Fruit fly (Drosophila melanogaster) whole organism, embryonic: ENCODE results near the gene CG2256.
A peak's percentile ranks its signal among the peaks of the same experiment; 100 is the strongest.

Source experiments
- Blimp-1 ChIP-seq: fragments of 200-800 bp; sonication (Bioruptor generic); optimal IDR thresholded peaks from 3 replicates; lab custom pipeline; 2018; ENCODE audit warnings: missing biosample characterization, missing genetic modification characterization, mild to moderate bottlenecking, moderate library complexity, missing genetic modification reagents
- CG10565 ChIP-seq: fragments of 200-800 bp; sonication (Bioruptor generic); optimal IDR thresholded peaks from 3 replicates; lab custom pipeline; 2016; ENCODE audit warnings: missing biosample characterization, mild to moderate bottlenecking, missing genetic modification characterization
- CG11085 ChIP-seq: fragments of 200-800 bp; sonication (Bioruptor generic); IDR thresholded peaks from 2 replicates; pipeline ENCODE4 v1.3.6; 2022; ENCODE audit warnings: missing biosample characterization, missing genetic modification characterization
- CG14441 ChIP-seq: fragments of 200-800 bp; sonication (Bioruptor generic); IDR thresholded peaks from 2 replicates; pipeline ENCODE4 v1.3.6; 2022; ENCODE audit warnings: missing biosample characterization, missing genetic modification characterization
- CG15479 ChIP-seq: fragments of 200-800 bp; sonication (Bioruptor generic); optimal IDR thresholded peaks from 3 replicates; lab custom pipeline; 2019; ENCODE audit warnings: missing biosample characterization, mild to moderate bottlenecking, missing genetic modification characterization, moderate library complexity
- CG16863 ChIP-seq: fragments of 200-800 bp; sonication (Bioruptor generic); optimal IDR thresholded peaks from 3 replicates; lab custom pipeline; 2016; ENCODE audit warnings: missing biosample characterization, missing genetic modification characterization
- CG18262 ChIP-seq: fragments of 200-800 bp; optimal IDR thresholded peaks from 3 replicates; lab custom pipeline; 2019; ENCODE audit warnings: missing biosample characterization, mild to moderate bottlenecking, missing genetic modification characterization, moderate library complexity
- CG18764 ChIP-seq: fragments of 200-800 bp; sonication (Bioruptor generic); optimal IDR thresholded peaks from 3 replicates; lab custom pipeline; 2016; ENCODE audit warnings: missing biosample characterization, missing genetic modification characterization
- CG2120 ChIP-seq: fragments of 200-800 bp; sonication (Bioruptor generic); optimal IDR thresholded peaks from 3 replicates; lab custom pipeline; 2016; ENCODE audit warnings: missing biosample characterization, missing genetic modification characterization
- CG32772 ChIP-seq: fragments of 200-800 bp; sonication (Bioruptor generic); IDR thresholded peaks from 2 replicates; pipeline ENCODE4 v1.3.6; 2022; ENCODE audit warnings: missing biosample characterization, missing genetic modification characterization
- CG3281 ChIP-seq: fragments of 200-800 bp; sonication (Bioruptor generic); optimal IDR thresholded peaks from 3 replicates; lab custom pipeline; 2017; ENCODE audit warnings: missing biosample characterization, mild to moderate bottlenecking, missing genetic modification characterization
- CG3838 ChIP-seq: fragments of 200-800 bp; sonication (Bioruptor generic); optimal IDR thresholded peaks from 3 replicates; lab custom pipeline; 2016; ENCODE audit warnings: missing biosample characterization, missing genetic modification characterization
- CG4360 ChIP-seq: fragments of 200-800 bp; sonication (Bioruptor generic); IDR thresholded peaks from 2 replicates; pipeline ENCODE4 v1.3.6; 2022; ENCODE audit warnings: missing biosample characterization, missing genetic modification characterization
- CG4707 ChIP-seq: fragments of 200-800 bp; sonication (Bioruptor generic); optimal IDR thresholded peaks from 2 replicates; lab custom pipeline; 2018; ENCODE audit warnings: missing biosample characterization, mild to moderate bottlenecking, missing genetic modification characterization, moderate library complexity
- CG7271 ChIP-seq: fragments of 200-800 bp; sonication (Bioruptor generic); optimal IDR thresholded peaks from 2 replicates; lab custom pipeline; 2018; ENCODE audit warnings: missing biosample characterization, mild to moderate bottlenecking, missing genetic modification characterization, moderate library complexity
- CG7928 ChIP-seq: fragments of 200-800 bp; sonication (Bioruptor generic); optimal IDR thresholded peaks from 2 replicates; lab custom pipeline; 2017; ENCODE audit warnings: missing biosample characterization, mild to moderate bottlenecking, missing genetic modification characterization
- CG8924 ChIP-seq: fragments of 200-800 bp; optimal IDR thresholded peaks from 3 replicates; lab custom pipeline; 2019; ENCODE audit warnings: missing biosample characterization, mild to moderate bottlenecking, missing genetic modification characterization, moderate library complexity
- CHES-1-like ChIP-seq: fragments of 200-800 bp; sonication (Bioruptor generic); optimal IDR thresholded peaks from 2 replicates; lab custom pipeline; 2016; ENCODE audit warnings: missing biosample characterization, missing genetic modification characterization
- Chrac-16 ChIP-seq: fragments of 200-800 bp; sonication (Bioruptor generic); optimal IDR thresholded peaks from 3 replicates; lab custom pipeline; 2016; ENCODE audit warnings: missing biosample characterization, missing genetic modification characterization
- D19A ChIP-seq: fragments of 200-800 bp; optimal IDR thresholded peaks from 3 replicates; lab custom pipeline; 2019; ENCODE audit warnings: missing biosample characterization, mild to moderate bottlenecking, missing genetic modification characterization, moderate library complexity
- H15 ChIP-seq: fragments of 200-800 bp; sonication (Bioruptor generic); IDR thresholded peaks from 3 replicates; pipeline ENCODE4 v1.3.6; 2022; ENCODE audit warnings: missing biosample characterization, missing genetic modification characterization
- HLH3B ChIP-seq: fragments of 200-800 bp; sonication (Bioruptor generic); IDR thresholded peaks from 2 replicates; pipeline ENCODE4 v1.3.6; 2022; ENCODE audit warnings: missing biosample characterization, missing genetic modification characterization
- Jarid2 ChIP-seq: fragments of 200-800 bp; sonication (Bioruptor generic); optimal IDR thresholded peaks from 3 replicates; lab custom pipeline; 2017; ENCODE audit warnings: mild to moderate bottlenecking, missing biosample characterization, missing genetic modification reagents, missing genetic modification characterization
- MBD-R2 ChIP-seq: fragments of 200-800 bp; sonication (Bioruptor generic); IDR thresholded peaks from 2 replicates; pipeline ENCODE4 v1.3.6; 2022; ENCODE audit warnings: missing biosample characterization, missing genetic modification characterization
- NC2α ChIP-seq: fragments of 200-800 bp; sonication (Bioruptor generic); optimal IDR thresholded peaks from 2 replicates; lab custom pipeline; 2016; ENCODE audit warnings: missing biosample characterization, missing genetic modification characterization
- NFAT ChIP-seq: fragments of 200-800 bp; sonication (Bioruptor generic); IDR thresholded peaks from 2 replicates; pipeline ENCODE4 v1.3.6; 2022; ENCODE audit warnings: missing biosample characterization, missing genetic modification characterization
- Sry-β ChIP-seq: fragments of 200-800 bp; sonication (Bioruptor generic); optimal IDR thresholded peaks from 2 replicates; lab custom pipeline; 2018; ENCODE audit warnings: missing biosample characterization, mild to moderate bottlenecking, missing genetic modification characterization, moderate library complexity
- Stat92E ChIP-seq, 3 experiments: fragments of >200 bp in 2 of 3; fragments of 200-800 bp in 1 of 3; sonication (Bioruptor generic) in 1 of 3; optimal IDR thresholded peaks; 2 replicates each; lab custom pipeline; 2017 to 2019; ENCODE audit warnings: missing biosample characterization in 3 of 3, missing genetic modification characterization in 3 of 3, mild to moderate bottlenecking in 1 of 3, moderate library complexity in 1 of 3
- al ChIP-seq: fragments of 200-800 bp; sonication (Bioruptor generic); IDR thresholded peaks from 2 replicates; pipeline ENCODE4 v1.3.6; 2022; ENCODE audit warnings: missing biosample characterization, missing genetic modification characterization
- az2 ChIP-seq: fragments of 200-800 bp; sonication (Bioruptor generic); optimal IDR thresholded peaks from 3 replicates; lab custom pipeline; 2016; ENCODE audit warnings: missing biosample characterization, missing genetic modification characterization
- cad ChIP-seq: fragments of >200 bp; optimal IDR thresholded peaks from 2 replicates; lab custom pipeline; 2017; ENCODE audit warnings: missing biosample characterization, missing genetic modification characterization
- cato ChIP-seq: fragments of 200-800 bp; sonication (Bioruptor generic); optimal IDR thresholded peaks from 2 replicates; lab custom pipeline; 2016; ENCODE audit warnings: missing biosample characterization, missing genetic modification characterization, borderline replicate concordance
- chm ChIP-seq: fragments of 200-800 bp; sonication (Bioruptor generic); IDR thresholded peaks from 2 replicates; pipeline ENCODE4 v1.3.6; 2022; ENCODE audit warnings: missing biosample characterization, missing genetic modification characterization
- en ChIP-seq: fragments of 200-800 bp; sonication (Bioruptor generic); optimal IDR thresholded peaks from 2 replicates; lab custom pipeline; 2016; ENCODE audit warnings: missing biosample characterization, missing genetic modification characterization
- fd64A ChIP-seq: fragments of 200-800 bp; sonication (Bioruptor generic); optimal IDR thresholded peaks from 3 replicates; lab custom pipeline; 2018; ENCODE audit warnings: missing biosample characterization, mild to moderate bottlenecking, missing genetic modification characterization
- grau ChIP-seq: fragments of 200-800 bp; optimal IDR thresholded peaks from 3 replicates; lab custom pipeline; 2019; ENCODE audit warnings: missing biosample characterization, mild to moderate bottlenecking, missing genetic modification characterization, moderate library complexity
- grn ChIP-seq: fragments of 200-800 bp; sonication (Bioruptor generic); optimal IDR thresholded peaks from 3 replicates; lab custom pipeline; 2017; ENCODE audit warnings: missing biosample characterization, missing genetic modification characterization
- hb ChIP-seq: fragments of 200-800 bp; sonication (Bioruptor generic); IDR thresholded peaks from 3 replicates; pipeline ENCODE4 v1.3.6; 2022; ENCODE audit warnings: missing biosample characterization, missing genetic modification characterization; ENCODE audit not compliant: partially characterized antibody
- hkb ChIP-seq, 2 experiments: fragments of 200-800 bp in 1 of 2; fragments of >200 bp in 1 of 2; sonication (Bioruptor generic) in 1 of 2; IDR thresholded peaks in 1 of 2; optimal IDR thresholded peaks in 1 of 2; 2 replicates each; pipeline versions ENCODE4 v1.3.6 to Lab custom; 2017 to 2022; ENCODE audit warnings: missing biosample characterization in 1 of 2, missing genetic modification characterization in 1 of 2
- lov ChIP-seq, 2 experiments: fragments of 200-800 bp in 1 of 2; fragments of >200 bp in 1 of 2; sonication (Bioruptor generic) in 1 of 2; IDR thresholded peaks in 1 of 2; optimal IDR thresholded peaks in 1 of 2; 2 replicates in 1 of 2; 3 replicates in 1 of 2; pipeline versions ENCODE4 v1.3.6 to Lab custom; 2017 to 2022; ENCODE audit warnings: missing biosample characterization in 1 of 2, missing genetic modification characterization in 1 of 2
- nau ChIP-seq: fragments of 200-800 bp; sonication (Bioruptor generic); optimal IDR thresholded peaks from 3 replicates; lab custom pipeline; 2017; ENCODE audit warnings: missing biosample characterization, mild to moderate bottlenecking, missing genetic modification characterization, missing genetic modification reagents
- prd ChIP-seq, 3 experiments: fragments of >200 bp in 2 of 3; fragments of 200-800 bp in 1 of 3; sonication (Bioruptor generic) in 1 of 3; optimal IDR thresholded peaks in 2 of 3; IDR thresholded peaks in 1 of 3; 2 replicates in 2 of 3; 3 replicates in 1 of 3; pipeline versions ENCODE4 v1.3.6 to Lab custom; 2017 to 2022; ENCODE audit warnings: missing biosample characterization in 1 of 3, missing genetic modification characterization in 1 of 3
- pros ChIP-seq: fragments of 200-800 bp; sonication (Bioruptor generic); optimal IDR thresholded peaks from 3 replicates; lab custom pipeline; 2019; ENCODE audit warnings: missing biosample characterization, mild to moderate bottlenecking, missing genetic modification characterization, moderate library complexity
- pzg ChIP-seq: fragments of 200-800 bp; sonication (Bioruptor generic); optimal IDR thresholded peaks from 3 replicates; lab custom pipeline; 2018; ENCODE audit warnings: missing biosample characterization, mild to moderate bottlenecking, missing genetic modification characterization, moderate library complexity
- ranshi ChIP-seq: fragments of 200-800 bp; sonication (Bioruptor generic); IDR thresholded peaks from 2 replicates; pipeline ENCODE4 v1.3.6; 2022; ENCODE audit warnings: missing biosample characterization, missing genetic modification characterization
- sima ChIP-seq: fragments of 200-800 bp; sonication (Bioruptor generic); optimal IDR thresholded peaks from 2 replicates; lab custom pipeline; 2016; ENCODE audit warnings: missing biosample characterization, missing genetic modification characterization
- sna ChIP-seq: fragments of 200-800 bp; sonication (Bioruptor generic); IDR thresholded peaks from 2 replicates; pipeline ENCODE4 v1.3.6; 2022; ENCODE audit warnings: missing biosample characterization, missing genetic modification characterization; ENCODE audit not compliant: partially characterized antibody
- sqz ChIP-seq: fragments of 200-800 bp; sonication (Bioruptor generic); optimal IDR thresholded peaks from 3 replicates; lab custom pipeline; 2018; ENCODE audit warnings: missing biosample characterization, mild to moderate bottlenecking, missing genetic modification characterization

CG2256 gene

dm6 chrX:8057299-8057730 is 29.7 kb downstream of the CG2256 start (continued):
- TF ChIP-seq CG11085 (GFP tag; lab: Robert Waterston, UW), result peak; percentile 49; the same call in 1 of the 2 replicates
- TF ChIP-seq sqz, result no peak
- no peak; the same call in 1 of the 2 replicates for TF ChIP-seq ranshi (GFP tag; lab: Robert Waterston, UW)
- no peak for TF ChIP-seq sna (GFP tag; lab: Robert Waterston, UW)
- no peak for TF ChIP-seq fd64A
- peak; percentile 50; the same call in 1 of the 2 replicates for TF ChIP-seq HLH3B (GFP tag; lab: Robert Waterston, UW)
- no peak for TF ChIP-seq CG15479
- peak; percentile 63 for TF ChIP-seq en (GFP tag; lab: Kevin White, UChicago)
- TF ChIP-seq CG18764 (GFP tag; lab: Kevin White, UChicago), result peak; percentile 14
- peak; percentile 45 for TF ChIP-seq Chrac-16 (GFP tag; lab: Kevin White, UChicago)
- peak; percentile 74 for TF ChIP-seq CHES-1-like
- TF ChIP-seq pros (GFP tag; lab: Kevin White, UChicago), result no peak
- TF ChIP-seq hb, result no peak
- peak; percentile 65 for TF ChIP-seq CG8924
- TF ChIP-seq chm (GFP tag; lab: Robert Waterston, UW), result peak; percentile 43; the same call in 1 of the 2 replicates
- no peak for TF ChIP-seq grn (GFP tag; lab: Kevin White, UChicago)
- no peak for TF ChIP-seq CG4360 (GFP tag; lab: Robert Waterston, UW)
- peak; percentile 60 for TF ChIP-seq cato (GFP tag; lab: Kevin White, UChicago)
- TF ChIP-seq Sry-β (GFP tag; lab: Kevin White, UChicago), result peak; percentile 25
- TF ChIP-seq al, result peak; percentile 53
- no peak for TF ChIP-seq cad (GFP tag; lab: Kevin White, UChicago)
- peak; percentile 55 for TF ChIP-seq Blimp-1 (GFP tag; lab: Kevin White, UChicago)
- TF ChIP-seq Stat92E (GFP tag; optimal IDR thresholded peaks at IDR 0.05; lab: Kevin White, UChicago), result no peak
- TF ChIP-seq MBD-R2 (GFP tag; lab: Robert Waterston, UW), result 0 out of 2 replicates have a peak, but pooled peaks have one; percentile 31
- no peak for TF ChIP-seq Jarid2 (GFP tag; lab: Kevin White, UChicago)
- TF ChIP-seq sima (GFP tag; lab: Kevin White, UChicago), result peak; percentile 34
- TF ChIP-seq CG2120, result peak; percentile 85
- 0 out of 2 replicates have a peak, but pooled peaks have one; percentile 44 for TF ChIP-seq CG32772 (GFP tag; lab: Robert Waterston, UW)
- no peak for TF ChIP-seq CG7928 (GFP tag; lab: Kevin White, UChicago)
- TF ChIP-seq CG10565 (GFP tag; lab: Kevin White, UChicago), result peak; percentile 3
- TF ChIP-seq prd (optimal IDR thresholded peaks at IDR 0.05; lab: Kevin White, UChicago), result no peak
- peak; percentile 72 for TF ChIP-seq prd (GFP tag; IDR thresholded peaks at IDR 0.05; lab: Robert Waterston, UW)
- TF ChIP-seq H15 (GFP tag; lab: Robert Waterston, UW), result 0 out of 3 replicates have a peak, but pooled peaks have one; percentile 16
- TF ChIP-seq NC2α (GFP tag; lab: Kevin White, UChicago), result peak; percentile 44
- TF ChIP-seq CG14441 (GFP tag; lab: Robert Waterston, UW), result peak; percentile 65
- peak; percentile 58 for TF ChIP-seq D19A (tag; lab: Kevin White, UChicago)
- peak; percentile 63 for TF ChIP-seq az2 (GFP tag; lab: Kevin White, UChicago)
- TF ChIP-seq NFAT, result peak; percentile 42; the same call in 1 of the 2 replicates
- TF ChIP-seq CG4707 (GFP tag; lab: Kevin White, UChicago), result peak; percentile 95
- TF ChIP-seq grau (tag; lab: Kevin White, UChicago), result peak; percentile 83
- peak; percentile 75 for TF ChIP-seq CG16863
- TF ChIP-seq CG7271, result no peak
- TF ChIP-seq nau (GFP tag; lab: Kevin White, UChicago), result peak; percentile 46
- no peak for TF ChIP-seq hkb (optimal IDR thresholded peaks at IDR 0.05; lab: Kevin White, UChicago)
- peak; percentile 60; the same call in 1 of the 2 replicates for TF ChIP-seq hkb (GFP tag; IDR thresholded peaks at IDR 0.05; lab: Robert Waterston, UW)
- TF ChIP-seq CG3838 (GFP tag; lab: Kevin White, UChicago), result no peak
- TF ChIP-seq CG3281 (GFP tag; lab: Kevin White, UChicago), result peak; percentile 81
- TF ChIP-seq lov (optimal IDR thresholded peaks at IDR 0.05; lab: Kevin White, UChicago), result no peak
- TF ChIP-seq lov (GFP tag; IDR thresholded peaks at IDR 0.05; lab: Robert Waterston, UW), result no peak
- TF ChIP-seq pzg (GFP tag; lab: Kevin White, UChicago), result no peak
- peak; percentile 84 for TF ChIP-seq CG18262 (tag; lab: Kevin White, UChicago)
